Fruit fly (Drosophila melanogaster) whole organism, prepupa: Measurements from ENCODE around the gene CG7914.

Experiments
- CG10631 ChIP-seq: fragments of 200-800 bp; sonication (Bioruptor generic); optimal IDR thresholded peaks from 2 replicates; lab custom pipeline; 2016; ENCODE audit warnings: missing biosample characterization, missing genetic modification characterization
- CG10669 ChIP-seq: fragments of 200-800 bp; sonication (Bioruptor generic); optimal IDR thresholded peaks from 3 replicates; lab custom pipeline; 2018; ENCODE audit warnings: missing biosample characterization, mild to moderate bottlenecking, missing genetic modification characterization, moderate library complexity
- CG11762 ChIP-seq: fragments of 200-800 bp; sonication (Bioruptor generic); optimal IDR thresholded peaks from 3 replicates; lab custom pipeline; 2016; ENCODE audit warnings: missing biosample characterization, missing genetic modification characterization; ENCODE audit not compliant: insufficient read depth
- CG11902 ChIP-seq: fragments of 200-800 bp; sonication (Bioruptor generic); optimal IDR thresholded peaks from 3 replicates; lab custom pipeline; 2016; ENCODE audit warnings: missing biosample characterization, missing genetic modification characterization
- CG1621 ChIP-seq: fragments of 200-800 bp; sonication (Bioruptor generic); optimal IDR thresholded peaks from 3 replicates; lab custom pipeline; 2018; ENCODE audit warnings: missing biosample characterization, mild to moderate bottlenecking, missing genetic modification characterization
- CG3032 ChIP-seq: fragments of 200-800 bp; optimal IDR thresholded peaks from 2 replicates; lab custom pipeline; 2019; ENCODE audit warnings: missing biosample characterization, mild to moderate bottlenecking, missing genetic modification characterization, moderate library complexity
- CG31627 ChIP-seq: fragments of 200-800 bp; sonication (Bioruptor generic); optimal IDR thresholded peaks from 3 replicates; lab custom pipeline; 2016; ENCODE audit warnings: missing biosample characterization, missing genetic modification characterization
- CG32006 ChIP-seq: fragments of 200-800 bp; sonication (Bioruptor generic); optimal IDR thresholded peaks from 3 replicates; lab custom pipeline; 2017; ENCODE audit warnings: missing biosample characterization, mild to moderate bottlenecking, missing genetic modification characterization
- CG34406 ChIP-seq: fragments of 200-800 bp; sonication (Bioruptor generic); optimal IDR thresholded peaks from 3 replicates; lab custom pipeline; 2016; ENCODE audit warnings: missing biosample characterization, missing genetic modification characterization
- CG3919 ChIP-seq: fragments of 200-800 bp; sonication (Bioruptor generic); optimal IDR thresholded peaks from 3 replicates; lab custom pipeline; 2016; ENCODE audit warnings: missing biosample characterization, missing genetic modification characterization
- CG4318 ChIP-seq: fragments of 200-800 bp; sonication (Bioruptor generic); optimal IDR thresholded peaks from 3 replicates; lab custom pipeline; 2017; ENCODE audit warnings: missing biosample characterization, mild to moderate bottlenecking, missing genetic modification characterization
- CG6163 ChIP-seq: fragments of 200-800 bp; sonication (Bioruptor generic); IDR thresholded peaks from 3 replicates; pipeline ENCODE4 v1.3.6; 2022; ENCODE audit warnings: missing biosample characterization, missing genetic modification characterization
- CG6276 ChIP-seq: fragments of 200-800 bp; sonication (Bioruptor generic); optimal IDR thresholded peaks from 2 replicates; lab custom pipeline; 2017; ENCODE audit warnings: missing biosample characterization, mild to moderate bottlenecking, missing genetic modification characterization
- CG6792 ChIP-seq: fragments of 200-800 bp; sonication (Bioruptor generic); optimal IDR thresholded peaks from 3 replicates; lab custom pipeline; 2016; ENCODE audit warnings: missing biosample characterization, missing genetic modification characterization
- CG6808 ChIP-seq: fragments of 200-800 bp; sonication (Bioruptor generic); optimal IDR thresholded peaks from 3 replicates; lab custom pipeline; 2017; ENCODE audit warnings: missing biosample characterization, missing genetic modification characterization, mild to moderate bottlenecking, moderate library complexity, missing genetic modification reagents
- CG6854 ChIP-seq: fragments of 200-800 bp; sonication (Bioruptor generic); optimal IDR thresholded peaks from 2 replicates; lab custom pipeline; 2017; ENCODE audit warnings: missing biosample characterization, mild to moderate bottlenecking, missing genetic modification characterization
- CG7368 ChIP-seq: fragments of 200-800 bp; sonication (Bioruptor generic); optimal IDR thresholded peaks from 3 replicates; lab custom pipeline; 2016; ENCODE audit warnings: missing biosample characterization, missing genetic modification characterization
- CG8119 ChIP-seq: fragments of 200-800 bp; sonication (Bioruptor generic); IDR thresholded peaks from 3 replicates; pipeline ENCODE4 v1.3.6; 2022; ENCODE audit warnings: missing biosample characterization, missing genetic modification characterization
- CG8319 ChIP-seq: fragments of 200-800 bp; sonication (Bioruptor generic); optimal IDR thresholded peaks from 3 replicates; lab custom pipeline; 2016; ENCODE audit warnings: missing biosample characterization, missing genetic modification characterization
- CG9139 ChIP-seq: fragments of 200-800 bp; sonication (Bioruptor generic); optimal IDR thresholded peaks from 3 replicates; lab custom pipeline; 2017; ENCODE audit warnings: missing biosample characterization, mild to moderate bottlenecking, missing genetic modification characterization
- Eip75B ChIP-seq: fragments of 200-800 bp; sonication (Bioruptor generic); optimal IDR thresholded peaks from 3 replicates; lab custom pipeline; 2016; ENCODE audit warnings: missing biosample characterization, missing genetic modification characterization
- Eip78C ChIP-seq: fragments of 200-800 bp; sonication (Bioruptor generic); peaks from one replicate; lab custom pipeline; 2016; ENCODE audit warnings: missing biosample characterization, missing genetic modification characterization
- Eip93F ChIP-seq: fragments of 200-800 bp; sonication (Bioruptor generic); optimal IDR thresholded peaks from 2 replicates; lab custom pipeline; 2016; ENCODE audit warnings: missing biosample characterization, mild to moderate bottlenecking, missing genetic modification characterization
- Ets21C ChIP-seq: fragments of 200-800 bp; sonication (Bioruptor generic); optimal IDR thresholded peaks from 3 replicates; lab custom pipeline; 2016; ENCODE audit warnings: missing biosample characterization, missing genetic modification characterization
- Ets96B ChIP-seq: fragments of 200-800 bp; optimal IDR thresholded peaks from 2 replicates; lab custom pipeline; 2019; ENCODE audit warnings: missing biosample characterization, mild to moderate bottlenecking, missing genetic modification characterization, moderate library complexity
- Gug ChIP-seq: fragments of 200-800 bp; sonication (Bioruptor generic); IDR thresholded peaks from 2 replicates; pipeline ENCODE4 v1.3.6; 2022; ENCODE audit warnings: missing biosample characterization, missing genetic modification characterization
- Hr38 ChIP-seq: sonication (Bioruptor generic); optimal IDR thresholded peaks from 2 replicates; lab custom pipeline; 2016; ENCODE audit warnings: missing biosample characterization, missing genetic modification characterization
- Hr39 ChIP-seq: fragments of 200-800 bp; sonication (Bioruptor generic); optimal IDR thresholded peaks from 2 replicates; lab custom pipeline; 2016; ENCODE audit warnings: missing biosample characterization, missing genetic modification characterization
- Lpt ChIP-seq: fragments of 200-800 bp; sonication (Bioruptor generic); optimal IDR thresholded peaks from 3 replicates; lab custom pipeline; 2016; ENCODE audit warnings: missing biosample characterization, missing genetic modification characterization
- OdsH ChIP-seq: fragments of 200-800 bp; sonication (Bioruptor generic); optimal IDR thresholded peaks from 3 replicates; lab custom pipeline; 2016; ENCODE audit warnings: missing biosample characterization, missing genetic modification characterization
- Smox ChIP-seq: fragments of 200-800 bp; sonication (Bioruptor generic); optimal IDR thresholded peaks from 3 replicates; lab custom pipeline; 2016; ENCODE audit warnings: missing biosample characterization, missing genetic modification characterization
- Sox102F ChIP-seq: fragments of 200-800 bp; sonication (Bioruptor generic); optimal IDR thresholded peaks from 2 replicates; lab custom pipeline; 2016; ENCODE audit warnings: missing biosample characterization, mild to moderate bottlenecking, missing genetic modification characterization
- Sox15 ChIP-seq: fragments of 200-800 bp; sonication (Bioruptor generic); optimal IDR thresholded peaks from 3 replicates; lab custom pipeline; 2016; ENCODE audit warnings: missing biosample characterization, missing genetic modification characterization
- achi ChIP-seq: fragments of 200-800 bp; sonication (Bioruptor generic); optimal IDR thresholded peaks from 3 replicates; lab custom pipeline; 2016; ENCODE audit warnings: missing biosample characterization, missing genetic modification characterization
- acj6 ChIP-seq: fragments of 200-800 bp; sonication (Bioruptor generic); optimal IDR thresholded peaks from 3 replicates; lab custom pipeline; 2016; ENCODE audit warnings: missing biosample characterization, missing genetic modification characterization
- cyc ChIP-seq: fragments of 200-800 bp; sonication (Bioruptor generic); optimal IDR thresholded peaks from 3 replicates; lab custom pipeline; 2016; ENCODE audit warnings: missing biosample characterization, missing genetic modification characterization
- dsx ChIP-seq: fragments of 200-800 bp; optimal IDR thresholded peaks from 3 replicates; lab custom pipeline; 2019; ENCODE audit warnings: missing biosample characterization, mild to moderate bottlenecking, missing genetic modification characterization, moderate library complexity; ENCODE audit not compliant: poor library complexity, severe bottlenecking
- eg ChIP-seq: fragments of 200-800 bp; sonication (Bioruptor generic); IDR thresholded peaks from 3 replicates; pipeline ENCODE4 v1.3.6; 2022; ENCODE audit warnings: missing biosample characterization, missing genetic modification characterization
- fd59A ChIP-seq: fragments of 200-800 bp; sonication (Bioruptor generic); optimal IDR thresholded peaks from 2 replicates; lab custom pipeline; 2017; ENCODE audit warnings: missing biosample characterization, mild to moderate bottlenecking, missing genetic modification characterization, missing genetic modification reagents
- fd85E ChIP-seq: fragments of 200-800 bp; sonication (Bioruptor generic); optimal IDR thresholded peaks from 3 replicates; lab custom pipeline; 2016; ENCODE audit warnings: missing biosample characterization, missing genetic modification characterization
- fkh ChIP-seq: fragments of 200-800 bp; sonication (Bioruptor generic); optimal IDR thresholded peaks from 3 replicates; lab custom pipeline; 2017; ENCODE audit warnings: missing biosample characterization, mild to moderate bottlenecking, missing genetic modification characterization, moderate library complexity
- lz ChIP-seq: fragments of 200-800 bp; sonication (Bioruptor generic); optimal IDR thresholded peaks from 3 replicates; lab custom pipeline; 2016; ENCODE audit warnings: missing biosample characterization, missing genetic modification characterization
- net ChIP-seq: fragments of 200-800 bp; sonication (Bioruptor generic); optimal IDR thresholded peaks from 3 replicates; lab custom pipeline; 2016; ENCODE audit warnings: missing biosample characterization, missing genetic modification characterization
- pdm3 ChIP-seq: fragments of 200-800 bp; sonication (Bioruptor generic); optimal IDR thresholded peaks from 3 replicates; lab custom pipeline; 2016; ENCODE audit warnings: missing biosample characterization, missing genetic modification characterization
- salr ChIP-seq, 2 experiments: fragments of 200-800 bp; sonication (Bioruptor generic); optimal IDR thresholded peaks; 3 replicates each; lab custom pipeline; 2016 to 2018; ENCODE audit warnings: missing biosample characterization in 2 of 2, missing genetic modification characterization in 2 of 2, mild to moderate bottlenecking in 1 of 2
- svp ChIP-seq: fragments of 200-800 bp; sonication (Bioruptor generic); peaks from one replicate; lab custom pipeline; 2016; ENCODE audit warnings: missing biosample characterization, missing genetic modification characterization
- topi ChIP-seq: fragments of 200-800 bp; sonication (Bioruptor generic); optimal IDR thresholded peaks from 3 replicates; lab custom pipeline; 2016; ENCODE audit warnings: missing biosample characterization, missing genetic modification characterization
- vri ChIP-seq: fragments of 200-800 bp; sonication (Bioruptor generic); optimal IDR thresholded peaks from 3 replicates; lab custom pipeline; 2016; ENCODE audit warnings: missing biosample characterization, mild to moderate bottlenecking, missing genetic modification characterization

Gene CG7914

dm6 chrX:19155922-19156437 is 37.3 kb downstream of the CG7914 start (continued):
- TF ChIP-seq CG32006 (GFP tag; lab: Kevin White, UChicago) (peak; percentile 80), CG31627 (peak; percentile 64), CG7368 (peak; percentile 84), CG3032 (tag; lab: Kevin White, UChicago) (peak; percentile 87), OdsH (GFP tag; lab: Kevin White, UChicago) (peak; percentile 86), Eip78C (GFP tag; lab: Kevin White, UChicago) (peak; percentile 92), CG3919 (GFP tag; lab: Kevin White, UChicago) (peak; percentile 89), CG6163 (GFP tag; lab: Robert Waterston, UW) (peak; percentile 94), Smox (GFP tag; lab: Kevin White, UChicago) (peak; percentile 79), CG1621 (tag; lab: Kevin White, UChicago) (peak; percentile 83), Sox102F (GFP tag; lab: Kevin White, UChicago) (peak; percentile 84), CG6808 (GFP tag; lab: Kevin White, UChicago) (peak; percentile 89), dsx (GFP tag; lab: Kevin White, UChicago) (peak; percentile 83), lz (GFP tag; lab: Kevin White, UChicago) (peak; percentile 72), CG10669 (GFP tag; lab: Kevin White, UChicago) (peak; percentile 88), CG6792 (peak; percentile 90), Gug (GFP tag; lab: Robert Waterston, UW) (peak; percentile 76), Eip75B (GFP tag; lab: Kevin White, UChicago) (peak; percentile 85), Hr38 (GFP tag; lab: Kevin White, UChicago) (no peak), CG11762 (GFP tag; lab: Kevin White, UChicago) (peak; percentile 78), vri (GFP tag; lab: Kevin White, UChicago) (peak; percentile 91), Ets96B (peak; percentile 89)

dm6 chrX:19154998-19155397 is 38.2 kb downstream of the CG7914 start:
- peak; percentile 93 for TF ChIP-seq Gug (GFP tag; lab: Robert Waterston, UW)
- peak; percentile 92 for TF ChIP-seq CG8319 (GFP tag; lab: Kevin White, UChicago)
- peak; percentile 99 for TF ChIP-seq svp (GFP tag; lab: Kevin White, UChicago)
- TF ChIP-seq dsx (GFP tag; lab: Kevin White, UChicago) = peak; percentile 91
- TF ChIP-seq Ets96B = peak; percentile 88
- TF ChIP-seq fkh (GFP tag; lab: Kevin White, UChicago) = peak; percentile 50
- TF ChIP-seq CG10631 = peak; percentile 94
- peak; percentile 78 for TF ChIP-seq fd85E (GFP tag; lab: Kevin White, UChicago)
- TF ChIP-seq CG8119 (GFP tag; lab: Robert Waterston, UW) = peak; percentile 94
- TF ChIP-seq CG9139 (GFP tag; lab: Kevin White, UChicago) = peak; percentile 77
- peak; percentile 83 for TF ChIP-seq Eip93F (GFP tag; lab: Kevin White, UChicago)
- peak; percentile 97 for TF ChIP-seq CG6163 (GFP tag; lab: Robert Waterston, UW)
- TF ChIP-seq vri (GFP tag; lab: Kevin White, UChicago) = peak; percentile 88
- peak; percentile 81 to 85 for TF ChIP-seq salr (GFP tag; optimal IDR thresholded peaks at IDR 0.05; lab: Kevin White, UChicago)
- TF ChIP-seq eg (GFP tag; lab: Robert Waterston, UW) = peak; percentile 94
- peak; percentile 94 for TF ChIP-seq net (GFP tag; lab: Kevin White, UChicago)
- peak; percentile 91 for TF ChIP-seq Sox15 (GFP tag; lab: Kevin White, UChicago)
- TF ChIP-seq lz (GFP tag; lab: Kevin White, UChicago) = peak; percentile 95
- TF ChIP-seq fd59A = peak; percentile 83
- TF ChIP-seq topi (GFP tag; lab: Kevin White, UChicago) = peak; percentile 97
- peak; percentile 91 for TF ChIP-seq CG11762 (GFP tag; lab: Kevin White, UChicago)
- TF ChIP-seq Ets21C (GFP tag; lab: Kevin White, UChicago) = peak; percentile 89
- peak; percentile 95 for TF ChIP-seq cyc (GFP tag; lab: Kevin White, UChicago)
- peak; percentile 85 for TF ChIP-seq CG3032 (tag; lab: Kevin White, UChicago)
- TF ChIP-seq CG4318 = peak; percentile 92
- TF ChIP-seq Hr39 (GFP tag; lab: Kevin White, UChicago) = peak; percentile 95
- TF ChIP-seq CG10669 (GFP tag; lab: Kevin White, UChicago) = peak; percentile 91
- peak; percentile 94 for TF ChIP-seq CG34406 (GFP tag; lab: Kevin White, UChicago)
- TF ChIP-seq acj6 (GFP tag; lab: Kevin White, UChicago) = peak; percentile 93
- peak; percentile 97 for TF ChIP-seq Eip75B (GFP tag; lab: Kevin White, UChicago)
- TF ChIP-seq CG6276 (GFP tag; lab: Kevin White, UChicago) = peak; percentile 89
- TF ChIP-seq CG11902 (GFP tag; lab: Kevin White, UChicago) = peak; percentile 92
- TF ChIP-seq achi = peak; percentile 95
- peak; percentile 84 for TF ChIP-seq CG6854 (GFP tag; lab: Kevin White, UChicago)
- TF ChIP-seq Lpt (GFP tag; lab: Kevin White, UChicago) = peak; percentile 92
- TF ChIP-seq pdm3 = peak; percentile 95
